Fruit fly (Drosophila melanogaster): Measurements from ENCODE around the gene Ir40a.

Ir40a gene

DNA sequence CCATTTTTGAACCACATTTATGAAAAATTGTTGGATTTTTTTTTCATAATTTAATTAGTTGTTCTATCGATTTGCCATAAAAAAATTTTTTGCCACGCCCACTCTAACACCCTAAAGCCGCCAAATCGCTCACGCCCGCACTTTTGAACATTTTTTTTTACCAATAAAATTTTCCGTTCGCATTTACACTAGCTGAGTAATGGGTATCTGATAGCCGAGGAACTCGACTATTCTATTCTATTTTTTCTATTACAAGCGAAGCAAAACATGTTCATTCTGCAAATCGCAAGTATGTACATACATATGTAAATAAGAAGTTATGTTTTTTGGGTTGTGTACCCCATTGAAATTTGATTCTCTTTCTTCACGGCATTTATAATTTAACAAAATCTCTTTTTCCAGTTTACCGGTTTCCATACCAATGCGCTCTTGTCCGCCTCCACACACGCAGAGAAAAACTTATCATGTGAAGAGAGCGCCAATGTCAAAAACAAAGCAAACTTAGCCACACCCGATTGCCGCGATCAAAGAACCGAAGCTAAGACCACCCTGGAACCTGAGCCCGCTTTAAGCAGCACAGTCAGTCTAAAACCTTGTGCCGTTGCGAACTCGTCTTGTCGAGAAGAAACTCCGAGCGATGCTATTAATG lies 68.8 kb downstream of the Ir40a start:
- peak; percentile 26; the same call in 1 of the 2 replicates for TF ChIP-seq CG12605 (GFP tag; IDR thresholded peaks at IDR 0.05)
- no peak for TF ChIP-seq CG34367 (tag; optimal IDR thresholded peaks at IDR 0.05)
- TF ChIP-seq Ets98B (GFP tag; IDR thresholded peaks at IDR 0.05), result no peak; the same call in 1 of the 2 replicates
- no peak for TF ChIP-seq Snoo (tag; optimal IDR thresholded peaks at IDR 0.05)
- TF ChIP-seq rn (GFP tag; IDR thresholded peaks at IDR 0.05), result no peak
- TF ChIP-seq D1 (tag; optimal IDR thresholded peaks at IDR 0.05), result no peak
- TF ChIP-seq Pif1B (GFP tag; optimal IDR thresholded peaks at IDR 0.05), result no peak
- no peak for TF ChIP-seq CG10348 (GFP tag; IDR thresholded peaks at IDR 0.05)

DNA sequence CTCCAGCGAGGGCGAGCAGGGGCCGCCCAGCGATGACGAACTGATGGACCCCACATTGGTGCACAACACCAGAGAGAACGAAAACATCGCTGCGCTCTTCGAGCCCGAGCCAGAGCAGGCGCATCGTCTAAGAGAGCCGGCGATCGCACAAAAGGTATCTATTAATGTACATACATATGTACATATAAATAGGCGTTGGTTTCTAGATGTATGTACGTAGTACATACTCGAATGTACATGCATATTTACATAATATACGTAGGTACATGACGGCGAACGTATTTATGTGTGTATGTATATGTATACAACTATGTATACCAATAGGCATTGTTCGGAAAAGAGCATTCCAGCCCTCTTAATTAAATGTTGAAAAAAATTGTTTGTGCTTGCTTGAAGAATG lies 70.0 kb downstream of the Ir40a start:
- TF ChIP-seq CG12605 (GFP tag; IDR thresholded peaks at IDR 0.05), result no peak
- peak; percentile 5; the same call in 1 of the 2 replicates for TF ChIP-seq Ets98B (GFP tag; IDR thresholded peaks at IDR 0.05)

DNA sequence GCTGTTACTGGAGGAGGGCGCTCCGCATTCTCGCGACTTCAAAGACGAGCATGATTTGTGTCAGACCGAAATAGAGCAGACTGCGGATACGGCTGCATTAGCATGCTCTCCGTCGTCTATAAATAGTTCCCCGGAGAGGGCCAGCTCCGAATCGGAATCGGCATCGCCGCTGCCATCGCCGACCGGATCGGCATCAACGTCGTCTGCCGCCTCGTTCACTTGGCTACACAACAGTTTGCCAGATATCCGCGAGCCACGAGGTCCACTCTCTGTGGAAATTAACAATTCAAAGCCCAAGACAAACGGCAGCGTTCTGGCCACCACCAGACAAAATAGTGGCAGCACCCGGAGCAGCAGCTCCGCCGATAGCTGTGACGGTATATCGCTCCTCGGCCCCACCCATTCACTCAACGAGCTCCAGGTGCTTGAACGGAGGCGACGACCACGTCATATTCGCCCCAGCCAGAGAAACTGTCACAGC lies 71.4 kb downstream of the Ir40a start:
- TF ChIP-seq CG8301 (tag; optimal IDR thresholded peaks at IDR 0.05) (no peak), CG34367 (tag; optimal IDR thresholded peaks at IDR 0.05) (no peak), Snoo (tag; optimal IDR thresholded peaks at IDR 0.05) (no peak), gl (tag; optimal IDR thresholded peaks at IDR 0.05) (no peak), CG17806 (tag; optimal IDR thresholded peaks at IDR 0.05) (no peak), CG14655 (GFP tag; optimal IDR thresholded peaks at IDR 0.05) (no peak), CG15710 (tag; optimal IDR thresholded peaks at IDR 0.05) (no peak), Pif1B (GFP tag; optimal IDR thresholded peaks at IDR 0.05) (no peak), CG9948 (tag; optimal IDR thresholded peaks at IDR 0.05) (no peak), CG10348 (GFP tag; IDR thresholded peaks at IDR 0.05) (no peak), CG13204 (GFP tag; optimal IDR thresholded peaks at IDR 0.05) (no peak), CG12605 (GFP tag; IDR thresholded peaks at IDR 0.05) (no peak), CG32121 (GFP tag; IDR thresholded peaks at IDR 0.05) (no peak), Ets98B (GFP tag; IDR thresholded peaks at IDR 0.05) (no peak), D1 (tag; optimal IDR thresholded peaks at IDR 0.05) (no peak), fd96Ca (GFP tag; IDR thresholded peaks at IDR 0.05) (no peak), CG8159 (tag; optimal IDR thresholded peaks at IDR 0.05) (no peak)

DNA sequence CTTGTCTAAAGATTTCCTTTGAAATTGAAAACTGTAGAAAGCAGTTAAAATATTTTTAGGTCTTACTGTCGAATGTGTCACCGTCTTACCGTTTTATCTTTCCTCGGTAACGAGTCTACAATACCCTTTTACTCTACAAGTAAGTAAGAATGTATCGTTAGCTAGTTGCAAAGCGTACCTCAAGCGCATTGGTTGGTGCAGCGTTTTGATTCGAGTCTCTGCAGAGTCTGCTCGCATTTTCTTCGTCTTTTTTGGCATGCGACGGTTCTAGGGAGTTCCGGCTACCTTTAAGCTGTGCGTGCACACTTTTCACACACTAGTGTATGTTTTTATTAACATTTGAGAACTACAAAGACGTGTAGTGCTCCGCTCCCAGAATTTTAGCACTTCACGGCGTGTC lies 74.2 kb downstream of the Ir40a start:
- no peak for TF ChIP-seq CG12605 (GFP tag; IDR thresholded peaks at IDR 0.05)
- TF ChIP-seq Pif1A (GFP tag; optimal IDR thresholded peaks at IDR 0.05), result no peak
- no peak for TF ChIP-seq gl (tag; optimal IDR thresholded peaks at IDR 0.05)
- no peak for TF ChIP-seq Ets98B (GFP tag; IDR thresholded peaks at IDR 0.05)
- TF ChIP-seq Pif1B (GFP tag; optimal IDR thresholded peaks at IDR 0.05), result no peak
- TF ChIP-seq rn (GFP tag; IDR thresholded peaks at IDR 0.05), result no peak
- TF ChIP-seq CG17806 (tag; optimal IDR thresholded peaks at IDR 0.05), result no peak
- no peak for TF ChIP-seq Snoo (tag; optimal IDR thresholded peaks at IDR 0.05)
- no peak for TF ChIP-seq CG8301 (tag; optimal IDR thresholded peaks at IDR 0.05)
- TF ChIP-seq CG10348 (GFP tag; IDR thresholded peaks at IDR 0.05), result no peak
- TF ChIP-seq EcR (GFP tag; optimal IDR thresholded peaks at IDR 0.05), result no peak
- TF ChIP-seq CG4496 (GFP tag; IDR thresholded peaks at IDR 0.05), result no peak
- TF ChIP-seq CG15710 (tag; optimal IDR thresholded peaks at IDR 0.05), result no peak
- TF ChIP-seq CG32121 (GFP tag; IDR thresholded peaks at IDR 0.05), result no peak
- no peak for TF ChIP-seq D1 (tag; optimal IDR thresholded peaks at IDR 0.05)
